Worm (Caenorhabditis elegans) whole organism, L1 larva: ENCODE data around the gene swan-2.
A peak's percentile ranks its signal among the peaks of the same experiment; 100 is the strongest.

Source experiments
- C04F5.9 ChIP-seq: sonication (generic microtip); optimal IDR thresholded peaks from 2 replicates; lab custom pipeline; 2016; ENCODE audit warnings: missing genetic modification characterization, missing compliant biosample characterization
- C34B4.2 ChIP-seq: sonication (generic microtip); optimal IDR thresholded peaks from 2 replicates; lab custom pipeline; 2017; ENCODE audit warnings: mild to moderate bottlenecking, missing genetic modification characterization, missing compliant biosample characterization
- blmp-1 ChIP-seq: fragments of 150-350 bp; optimal IDR thresholded peaks from 2 replicates; lab custom pipeline; 2014; ENCODE audit warnings: missing biosample characterization, missing genetic modification characterization
- ceh-82 ChIP-seq, 3 experiments: fragments of 150-350 bp in 1 of 3; sonication (generic microtip) in 2 of 3; optimal IDR thresholded peaks; 2 replicates each; lab custom pipeline; 2014 to 2017; ENCODE audit warnings: missing biosample characterization in 3 of 3, missing genetic modification characterization in 3 of 3
- ces-1 ChIP-seq: fragments of 150-350 bp; optimal IDR thresholded peaks from 2 replicates; lab custom pipeline; 2014; ENCODE audit warnings: missing biosample characterization, missing genetic modification reagents, missing genetic modification characterization
- dpl-1 ChIP-seq, 3 experiments: fragments of 150-350 bp in 2 of 3; sonication (generic microtip) in 1 of 3; optimal IDR thresholded peaks; 2 replicates each; lab custom pipeline; 2014 to 2017; ENCODE audit warnings: missing biosample characterization in 3 of 3, missing genetic modification characterization in 3 of 3, missing genetic modification reagents in 3 of 3
- dsc-1 ChIP-seq: sonication (generic microtip); optimal IDR thresholded peaks from 2 replicates; lab custom pipeline; 2016; ENCODE audit warnings: mild to moderate bottlenecking, missing genetic modification characterization, missing compliant biosample characterization
- efl-1 ChIP-seq, 4 experiments: fragments of 150-350 bp; optimal IDR thresholded peaks in 3 of 4; peaks in 1 of 4; 1 replicate in 1 of 4; 2 replicates in 3 of 4; lab custom pipeline; 2014; ENCODE audit warnings: missing biosample characterization in 2 of 4, missing genetic modification characterization in 2 of 4, missing genetic modification reagents in 2 of 4
- egl-13 ChIP-seq: sonication (generic microtip); optimal IDR thresholded peaks from 2 replicates; lab custom pipeline; 2016; ENCODE audit warnings: missing genotype, missing genetic modification reagents, missing genetic modification characterization, missing compliant biosample characterization
- elt-2 ChIP-seq: sonication (generic microtip); optimal IDR thresholded peaks from 2 replicates; lab custom pipeline; 2016; ENCODE audit warnings: missing genetic modification characterization, mild to moderate bottlenecking, inconsistent platforms, missing compliant biosample characterization, missing genetic modification reagents
- ets-5 ChIP-seq: fragments of 200-800 bp; sonication (Bioruptor generic); IDR thresholded peaks from 2 replicates; pipeline ENCODE4 v1.3.6; 2022; ENCODE audit warnings: missing genetic modification characterization, missing compliant biosample characterization
- fkh-4 ChIP-seq: sonication (generic microtip); optimal IDR thresholded peaks from 2 replicates; lab custom pipeline; 2016; ENCODE audit warnings: missing compliant biosample characterization, missing genetic modification characterization, borderline replicate concordance
- fkh-8 ChIP-seq: sonication (generic microtip); optimal IDR thresholded peaks from 2 replicates; lab custom pipeline; 2016; ENCODE audit warnings: mild to moderate bottlenecking, missing genetic modification characterization, missing compliant biosample characterization
- fos-1 ChIP-seq: fragments of 150-350 bp; optimal IDR thresholded peaks from 2 replicates; lab custom pipeline; 2014; ENCODE audit warnings: missing biosample characterization, missing genetic modification characterization
- hpl-2 ChIP-seq: fragments of 150-350 bp; optimal IDR thresholded peaks from 2 replicates; lab custom pipeline; 2014; ENCODE audit warnings: missing biosample characterization, missing genetic modification reagents, missing genetic modification characterization
- jun-1 ChIP-seq: fragments of 150-350 bp; optimal IDR thresholded peaks from 2 replicates; lab custom pipeline; 2014; ENCODE audit warnings: missing biosample characterization, missing genetic modification reagents, missing genetic modification characterization
- lin-14 ChIP-seq: fragments of 200-800 bp; sonication (Bioruptor generic); optimal IDR thresholded peaks from 2 replicates; lab custom pipeline; 2018; ENCODE audit warnings: mild to moderate bottlenecking, missing genetic modification characterization, moderate library complexity, missing compliant biosample characterization
- lin-35 ChIP-seq, 2 experiments: fragments of 150-350 bp; optimal IDR thresholded peaks; 2 replicates each; lab custom pipeline; 2014; ENCODE audit warnings: missing biosample characterization in 2 of 2, missing genetic modification characterization in 2 of 2, missing genetic modification reagents in 2 of 2
- lir-3 ChIP-seq: sonication (generic microtip); optimal IDR thresholded peaks from 2 replicates; lab custom pipeline; 2016; ENCODE audit warnings: mild to moderate bottlenecking, missing genetic modification characterization, moderate library complexity, missing compliant biosample characterization; ENCODE audit not compliant: poor library complexity
- lsy-2 ChIP-seq, 2 experiments: fragments of 150-350 bp; optimal IDR thresholded peaks; 2 replicates each; lab custom pipeline; 2014; ENCODE audit warnings: missing biosample characterization in 2 of 2, missing genetic modification characterization in 2 of 2
- mab-9 ChIP-seq: fragments of 200-800 bp; sonication (Bioruptor generic); IDR thresholded peaks from 2 replicates; pipeline ENCODE4 v1.3.6; 2022; ENCODE audit warnings: missing genetic modification reagents, missing genetic modification characterization, missing compliant biosample characterization
- mep-1 ChIP-seq: fragments of 150-350 bp; optimal IDR thresholded peaks from 2 replicates; lab custom pipeline; 2014; ENCODE audit warnings: missing biosample characterization, missing genetic modification characterization
- nhr-28 ChIP-seq: fragments of 150-350 bp; optimal IDR thresholded peaks from 2 replicates; lab custom pipeline; 2014; ENCODE audit warnings: missing biosample characterization, missing genetic modification characterization
- nhr-47 ChIP-seq: sonication (generic microtip); optimal IDR thresholded peaks from 2 replicates; lab custom pipeline; 2016; ENCODE audit warnings: mild to moderate bottlenecking, missing genetic modification characterization, moderate library complexity, missing compliant biosample characterization
- nhr-71 ChIP-seq: sonication (generic microtip); optimal IDR thresholded peaks from 2 replicates; lab custom pipeline; 2016; ENCODE audit warnings: mild to moderate bottlenecking, missing genetic modification characterization, moderate library complexity, missing compliant biosample characterization
- nhr-76 ChIP-seq: sonication (generic microtip); optimal IDR thresholded peaks from 2 replicates; lab custom pipeline; 2017; ENCODE audit warnings: missing biosample characterization, missing genetic modification characterization
- nhr-85 ChIP-seq: sonication (generic microtip); peaks from one replicate; lab custom pipeline; 2016; ENCODE audit warnings: missing genetic modification characterization, inconsistent platforms, missing compliant biosample characterization
- pag-3 ChIP-seq: sonication (generic microtip); optimal IDR thresholded peaks from 2 replicates; lab custom pipeline; 2017; ENCODE audit warnings: missing genetic modification characterization, mild to moderate bottlenecking, missing compliant biosample characterization, antibody characterized with exemption, borderline replicate concordance; ENCODE audit not compliant: insufficient read depth
- pax-3 ChIP-seq: fragments of 200-800 bp; sonication (Bioruptor generic); optimal IDR thresholded peaks from 2 replicates; lab custom pipeline; 2018; ENCODE audit warnings: mild to moderate bottlenecking, missing genetic modification characterization, moderate library complexity, missing compliant biosample characterization
- skn-1 ChIP-seq: fragments of 150-350 bp; optimal IDR thresholded peaks from 2 replicates; lab custom pipeline; 2014; ENCODE audit warnings: missing biosample characterization, missing genetic modification characterization
- snu-23 ChIP-seq: sonication (generic microtip); optimal IDR thresholded peaks from 2 replicates; lab custom pipeline; 2016; ENCODE audit warnings: missing genetic modification characterization, missing compliant biosample characterization
- sup-37 ChIP-seq: fragments of 200-800 bp; sonication (Bioruptor generic); optimal IDR thresholded peaks from 2 replicates; lab custom pipeline; 2018; ENCODE audit warnings: mild to moderate bottlenecking, missing genetic modification characterization, missing compliant biosample characterization
- tlp-1 ChIP-seq: fragments of 150-350 bp; optimal IDR thresholded peaks from 2 replicates; lab custom pipeline; 2014; ENCODE audit warnings: missing biosample characterization, missing genetic modification characterization
- vab-15 ChIP-seq: sonication (generic microtip); optimal IDR thresholded peaks from 2 replicates; lab custom pipeline; 2017; ENCODE audit warnings: missing genotype, mild to moderate bottlenecking, missing genetic modification characterization, missing compliant biosample characterization
- xbp-1 ChIP-seq: sonication (generic microtip); optimal IDR thresholded peaks from 2 replicates; lab custom pipeline; 2016; ENCODE audit warnings: missing genetic modification characterization, missing compliant biosample characterization
- zip-4 ChIP-seq: fragments of 200-800 bp; sonication (Bioruptor generic); optimal IDR thresholded peaks from 2 replicates; lab custom pipeline; 2018; ENCODE audit warnings: mild to moderate bottlenecking, missing genetic modification characterization, moderate library complexity, missing compliant biosample characterization

Gene swan-2

ce11 chrV:13763723-13764122 lies 40.4 kb downstream of the swan-2 start (continued):
- TF ChIP-seq zip-4 (no peak), ceh-82 (tag; optimal IDR thresholded peaks at IDR 0.05; lab: Kevin White, UChicago) (no peak), sup-37 (GFP tag; lab: Kevin White, UChicago) (no peak), nhr-28 (tag; lab: Kevin White, UChicago) (no peak), nhr-47 (peak; percentile 56), ets-5 (GFP tag; lab: Robert Waterston, UW) (no peak), C34B4.2 (tag; lab: Kevin White, UChicago) (no peak), fos-1 (tag; lab: Kevin White, UChicago) (no peak), egl-13 (tag; lab: Kevin White, UChicago) (no peak), vab-15 (tag; lab: Kevin White, UChicago) (no peak), lsy-2 (tag; optimal IDR thresholded peaks at IDR 0.05; lab: Kevin White, UChicago) (peak in 1 of 2 experiments; percentile 5)

- TF ChIP-seq hpl-2 (GFP tag; lab: Kevin White, UChicago) (no peak), dsc-1 (tag; lab: Kevin White, UChicago) (peak; percentile 56), C04F5.9 (tag; lab: Kevin White, UChicago) (no peak), pax-3 (tag; lab: Kevin White, UChicago) (peak; percentile 36), efl-1 (optimal IDR thresholded peaks at IDR 0.05; lab: Kevin White, UChicago) (no peak), efl-1 (GFP tag; optimal IDR thresholded peaks at IDR 0.05 in 1 of 2; lab: Kevin White, UChicago) (peak in 1 of 2 experiments; percentile 1), fkh-8 (peak; percentile 63)
Measured at ce11 chrV:13762426-13763127, 41.5 kb downstream of the swan-2 start, which contains the start of gene F20G2.6. F20G2.6 (plus strand) TSS chrV:13763077.

ce11 chrV:13757349-13757748 lies 46.7 kb downstream of the swan-2 start:
- TF ChIP-seq lin-14 (GFP tag; lab: Kevin White, UChicago) (peak; percentile 73), pax-3 (tag; lab: Kevin White, UChicago) (no peak), lin-35 (GFP tag; optimal IDR thresholded peaks at IDR 0.05; lab: Kevin White, UChicago) (peak in 1 of 2 experiments; percentile 48), nhr-76 (no peak), snu-23 (GFP tag; lab: Kevin White, UChicago) (no peak), tlp-1 (tag; lab: Kevin White, UChicago) (no peak), lir-3 (tag; lab: Kevin White, UChicago) (peak; percentile 28), nhr-71 (tag; lab: Kevin White, UChicago) (peak; percentile 16), efl-1 (optimal IDR thresholded peaks at IDR 0.05; lab: Kevin White, UChicago) (peak; percentile 25 to 29), efl-1 (GFP tag; optimal IDR thresholded peaks at IDR 0.05 in 1 of 2; lab: Kevin White, UChicago) (peak in 1 of 2 experiments; percentile 46), fkh-8 (peak; percentile 80), lsy-2 (tag; optimal IDR thresholded peaks at IDR 0.05; lab: Kevin White, UChicago) (peak in 1 of 2 experiments; percentile 46), ceh-82 (tag; optimal IDR thresholded peaks at IDR 0.05; lab: Kevin White, UChicago) (peak in 1 of 3 experiments; percentile 15), mep-1 (tag; lab: Kevin White, UChicago) (peak; percentile 34), dpl-1 (GFP tag; optimal IDR thresholded peaks at IDR 0.05; lab: Kevin White, UChicago) (peak in 1 of 3 experiments; percentile 51)

- TF ChIP-seq blmp-1 (peak; percentile 23), nhr-71 (tag; lab: Kevin White, UChicago) (peak; percentile 44), nhr-28 (tag; lab: Kevin White, UChicago) (no peak), vab-15 (tag; lab: Kevin White, UChicago) (no peak), efl-1 (optimal IDR thresholded peaks at IDR 0.05; lab: Kevin White, UChicago) (no peak), efl-1 (GFP tag; optimal IDR thresholded peaks at IDR 0.05 in 1 of 2; lab: Kevin White, UChicago) (peak in 1 of 2 experiments; percentile 11), nhr-85 (tag; lab: Kevin White, UChicago) (peak; percentile 13), egl-13 (tag; lab: Kevin White, UChicago) (no peak), fkh-4 (tag; lab: Kevin White, UChicago) (no peak), dpl-1 (GFP tag; optimal IDR thresholded peaks at IDR 0.05; lab: Kevin White, UChicago) (no peak), xbp-1 (tag; lab: Kevin White, UChicago) (no peak), snu-23 (GFP tag; lab: Kevin White, UChicago) (peak; percentile 24), skn-1 (tag; lab: Kevin White, UChicago) (peak; percentile 56), lir-3 (tag; lab: Kevin White, UChicago) (no peak), ces-1 (no peak), C04F5.9 (tag; lab: Kevin White, UChicago) (no peak), elt-2 (no peak), lin-35 (GFP tag; optimal IDR thresholded peaks at IDR 0.05; lab: Kevin White, UChicago) (no peak), lin-14 (GFP tag; lab: Kevin White, UChicago) (peak; percentile 72), mep-1 (tag; lab: Kevin White, UChicago) (peak; percentile 38), jun-1 (tag; lab: Kevin White, UChicago) (no peak), mab-9 (GFP tag; lab: Robert Waterston, UW) (no peak), pag-3 (tag; lab: Kevin White, UChicago) (no peak)
Measured at ce11 chrV:13756359-13757091, 47.6 kb downstream of the swan-2 start, which contains the start of gene F20G2.2. F20G2.2 (minus strand) TSS chrV:13756409.
